Worm (Caenorhabditis elegans) whole organism, mixed stage, embryonic: ENCODE results near the gene F01G10.9.

Experiments used
- M03D4.4 ChIP-seq: sonication (generic microtip); optimal IDR thresholded peaks from 2 replicates; lab custom pipeline; 2017; ENCODE audit warnings: mild to moderate bottlenecking, missing genetic modification characterization, missing compliant biosample characterization
- bed-3 ChIP-seq: fragments of 200-800 bp; sonication (Bioruptor generic); optimal IDR thresholded peaks from 3 replicates; lab custom pipeline; 2018; ENCODE audit warnings: mild to moderate bottlenecking, missing genetic modification characterization, moderate library complexity, missing compliant biosample characterization
- blmp-1 ChIP-seq: fragments of 150-350 bp; optimal IDR thresholded peaks from 2 replicates; lab custom pipeline; 2014; ENCODE audit warnings: missing biosample characterization, missing genetic modification characterization
- ceh-39 ChIP-seq: fragments of 150-350 bp; optimal IDR thresholded peaks from 2 replicates; lab custom pipeline; 2014; ENCODE audit warnings: missing biosample characterization, missing genetic modification characterization
- ceh-83 ChIP-seq: fragments of 200-800 bp; sonication (Bioruptor generic); optimal IDR thresholded peaks from 2 replicates; lab custom pipeline; 2018; ENCODE audit warnings: mild to moderate bottlenecking, missing genetic modification characterization, missing compliant biosample characterization
- drap-1 ChIP-seq: fragments of 200-800 bp; sonication (Bioruptor generic); optimal IDR thresholded peaks from 3 replicates; lab custom pipeline; 2018; ENCODE audit warnings: mild to moderate bottlenecking, missing genetic modification characterization, missing compliant biosample characterization
- elt-1 ChIP-seq: sonication (generic microtip); optimal IDR thresholded peaks from 2 replicates; lab custom pipeline; 2017; ENCODE audit warnings: missing genetic modification characterization, mild to moderate bottlenecking, missing compliant biosample characterization, antibody characterized with exemption, moderate library complexity, borderline replicate concordance; ENCODE audit not compliant: insufficient read depth
- elt-3 ChIP-seq: fragments of 150-350 bp; optimal IDR thresholded peaks from 2 replicates; lab custom pipeline; 2014; ENCODE audit warnings: missing biosample characterization, missing genetic modification characterization
- flh-1 ChIP-seq: fragments of 200-800 bp; sonication (Bioruptor generic); optimal IDR thresholded peaks from 2 replicates; lab custom pipeline; 2018; ENCODE audit warnings: mild to moderate bottlenecking, missing genetic modification characterization, moderate library complexity, missing compliant biosample characterization
- ham-2 ChIP-seq: fragments of 200-800 bp; sonication (Bioruptor generic); optimal IDR thresholded peaks from 2 replicates; lab custom pipeline; 2018; ENCODE audit warnings: mild to moderate bottlenecking, missing genetic modification characterization, missing compliant biosample characterization
- hlh-1 ChIP-seq: fragments of 150-350 bp; optimal IDR thresholded peaks from 2 replicates; lab custom pipeline; 2014; ENCODE audit warnings: missing biosample characterization, missing genetic modification reagents, missing genetic modification characterization
- lin-13 ChIP-seq: fragments of 150-350 bp; optimal IDR thresholded peaks from 2 replicates; lab custom pipeline; 2014; ENCODE audit warnings: missing biosample characterization, missing genetic modification characterization
- lin-32 ChIP-seq: fragments of 200-800 bp; sonication (Bioruptor generic); optimal IDR thresholded peaks from 2 replicates; lab custom pipeline; 2018; ENCODE audit warnings: mild to moderate bottlenecking, missing genetic modification characterization, missing compliant biosample characterization
- mab-5 ChIP-seq: fragments of 150-350 bp; optimal IDR thresholded peaks from 2 replicates; lab custom pipeline; 2014; ENCODE audit warnings: missing biosample characterization, missing genetic modification characterization
- mep-1 ChIP-seq: fragments of 150-350 bp; optimal IDR thresholded peaks from 2 replicates; lab custom pipeline; 2017; ENCODE audit warnings: missing biosample characterization, missing genetic modification reagents, missing genetic modification characterization, inconsistent platforms
- mls-2 ChIP-seq: sonication (generic microtip); optimal IDR thresholded peaks from 2 replicates; lab custom pipeline; 2016; ENCODE audit warnings: mild to moderate bottlenecking, missing genetic modification characterization, moderate library complexity, missing compliant biosample characterization
- nhr-12 ChIP-seq: fragments of 150-350 bp; optimal IDR thresholded peaks from 2 replicates; lab custom pipeline; 2014; ENCODE audit warnings: missing biosample characterization, missing genetic modification characterization
- nhr-2 ChIP-seq: fragments of 150-350 bp; optimal IDR thresholded peaks from 2 replicates; lab custom pipeline; 2014; ENCODE audit warnings: missing biosample characterization, missing genetic modification characterization
- nhr-237 ChIP-seq: fragments of 150-350 bp; optimal IDR thresholded peaks from 2 replicates; lab custom pipeline; 2014; ENCODE audit warnings: missing biosample characterization, missing genetic modification characterization
- nhr-28 ChIP-seq: fragments of 150-350 bp; optimal IDR thresholded peaks from 2 replicates; lab custom pipeline; 2014; ENCODE audit warnings: missing biosample characterization, missing genetic modification characterization
- nhr-76 ChIP-seq: sonication (generic microtip); optimal IDR thresholded peaks from 2 replicates; lab custom pipeline; 2017; ENCODE audit warnings: missing biosample characterization, missing genetic modification characterization
- pha-4 ChIP-seq: fragments of 150-350 bp; optimal IDR thresholded peaks from 2 replicates; lab custom pipeline; 2018; ENCODE audit warnings: missing biosample characterization, missing genetic modification reagents, missing genetic modification characterization
- sem-2 ChIP-seq: fragments of 200-800 bp; sonication (Bioruptor generic); optimal IDR thresholded peaks from 2 replicates; lab custom pipeline; 2018; ENCODE audit warnings: mild to moderate bottlenecking, missing genetic modification characterization, missing compliant biosample characterization
- snpc-4 ChIP-seq: fragments of 150-350 bp; optimal IDR thresholded peaks from 2 replicates; lab custom pipeline; 2014; ENCODE audit warnings: missing biosample characterization, missing genetic modification characterization
- tbx-8 ChIP-seq: fragments of 200-800 bp; sonication (Bioruptor generic); optimal IDR thresholded peaks from 2 replicates; lab custom pipeline; 2018; ENCODE audit warnings: mild to moderate bottlenecking, missing genetic modification characterization, moderate library complexity, missing compliant biosample characterization
- unc-120 ChIP-seq: sonication (generic microtip); optimal IDR thresholded peaks from 2 replicates; lab custom pipeline; 2017; ENCODE audit warnings: missing genetic modification characterization, missing compliant biosample characterization; ENCODE audit not compliant: poor library complexity, severe bottlenecking
- unc-39 ChIP-seq: fragments of 150-350 bp; optimal IDR thresholded peaks from 2 replicates; lab custom pipeline; 2014; ENCODE audit warnings: missing biosample characterization, missing genetic modification characterization
- unc-62 ChIP-seq: fragments of 150-350 bp; optimal IDR thresholded peaks from 2 replicates; lab custom pipeline; 2014; ENCODE audit warnings: missing biosample characterization, missing genetic modification reagents, missing genetic modification characterization
- ztf-11 ChIP-seq: fragments of 150-350 bp; optimal IDR thresholded peaks from 2 replicates; lab custom pipeline; 2014; ENCODE audit warnings: missing biosample characterization, missing genetic modification characterization

F01G10.9 gene

DNA sequence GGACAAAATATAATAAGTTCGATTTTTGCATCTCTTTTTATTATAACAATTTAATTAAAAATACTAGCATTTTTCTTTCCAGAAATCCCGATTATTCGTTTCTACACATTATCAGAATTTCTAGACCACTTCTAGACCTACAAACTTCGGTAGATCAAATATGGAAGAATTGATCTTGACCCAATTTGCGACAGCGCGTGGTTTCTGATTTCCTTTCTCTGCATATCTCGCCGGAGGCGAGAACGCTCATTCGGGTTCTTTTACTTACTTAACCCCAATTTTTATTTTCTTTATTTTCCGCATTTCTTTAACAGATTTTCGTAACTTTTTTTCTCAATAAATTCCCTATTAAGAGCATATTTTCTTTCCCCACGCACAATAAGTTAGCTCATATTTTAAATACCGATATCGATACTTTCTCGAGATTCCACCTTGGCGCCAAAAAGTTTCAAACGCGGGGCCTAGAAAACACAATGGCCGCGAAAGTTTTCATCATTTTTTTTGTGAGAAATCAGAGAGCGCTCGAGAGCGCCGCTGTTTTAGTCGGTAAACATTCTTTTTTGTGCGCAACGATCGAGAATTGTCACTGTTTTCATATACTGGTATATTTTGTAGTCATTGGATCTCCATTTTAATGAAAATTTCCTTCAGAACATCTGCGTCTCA is 16.9 kb downstream of the F01G10.9 start:
- no peak for TF ChIP-seq ztf-11 (tag; lab: Kevin White, UChicago)
- no peak for TF ChIP-seq unc-120 (tag; lab: Kevin White, UChicago)
- no peak for TF ChIP-seq elt-3
- TF ChIP-seq mep-1 (tag; lab: Kevin White, UChicago), result no peak
- no peak for TF ChIP-seq tbx-8
- no peak for TF ChIP-seq nhr-12
- no peak for TF ChIP-seq ceh-83 (GFP tag; lab: Kevin White, UChicago)
- TF ChIP-seq nhr-76 (tag; lab: Kevin White, UChicago), result no peak
- TF ChIP-seq unc-62 (GFP tag; lab: Kevin White, UChicago), result no peak
- TF ChIP-seq unc-39, result no peak
- TF ChIP-seq lin-32 (GFP tag; lab: Kevin White, UChicago), result no peak
- TF ChIP-seq nhr-237, result no peak
- TF ChIP-seq sem-2 (GFP tag; lab: Kevin White, UChicago), result no peak
- no peak for TF ChIP-seq ceh-39
- no peak for TF ChIP-seq nhr-2

DNA sequence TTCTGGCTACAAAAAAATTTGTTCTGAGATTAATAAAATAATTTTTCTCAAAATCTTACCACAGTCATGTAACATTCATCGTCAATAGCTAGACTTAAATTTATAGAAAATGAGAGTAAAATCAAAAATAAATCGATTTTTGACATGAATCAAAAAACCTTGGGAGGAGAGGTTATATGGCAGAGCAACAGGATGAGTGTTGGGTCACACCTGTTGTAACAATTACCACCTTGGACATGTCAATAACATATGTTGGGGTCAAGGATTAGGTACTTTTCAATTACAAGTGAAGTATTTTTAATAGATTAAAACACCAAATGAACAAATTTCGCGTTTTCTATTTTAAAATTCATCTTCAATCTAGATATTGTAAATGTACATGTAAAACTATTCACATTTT is 17.8 kb downstream of the F01G10.9 start, which contains the start of gene lipl-7:
TSS of gene lipl-7 (minus strand) at position 165 of the 400 bp plus-strand sequence.
- TF ChIP-seq hlh-1 (tag; lab: Kevin White, UChicago), result peak; percentile 56
- peak; percentile 93 for TF ChIP-seq nhr-2
- TF ChIP-seq flh-1 (GFP tag; lab: Kevin White, UChicago), result no peak

DNA sequence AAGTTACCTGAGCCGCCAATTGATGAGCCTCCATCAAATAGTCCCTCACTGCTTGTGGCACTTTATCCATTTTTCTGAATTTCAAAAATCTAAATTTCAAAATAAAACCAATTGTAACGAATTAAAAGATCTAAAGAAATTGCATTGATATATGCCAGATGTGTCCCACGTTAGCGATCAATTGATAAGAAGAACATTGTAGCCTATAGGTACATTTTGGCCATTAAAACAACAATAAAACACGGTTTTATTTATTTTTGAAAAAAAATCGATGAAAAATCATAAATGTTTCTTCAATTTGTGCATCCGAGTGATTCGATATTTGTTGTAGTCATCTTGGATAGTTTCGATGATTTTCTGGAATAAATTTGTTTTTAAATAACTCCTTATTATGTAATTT is 20.4 kb downstream of the F01G10.9 start, which contains the start of gene ech-8:
TSS of gene ech-8 (minus strand) at position 132 of the 400 bp plus-strand sequence.
- no peak for TF ChIP-seq M03D4.4
- TF ChIP-seq unc-62 (GFP tag; lab: Kevin White, UChicago), result no peak
- TF ChIP-seq mab-5 (tag; lab: Kevin White, UChicago), result no peak
- no peak for TF ChIP-seq nhr-237
- no peak for TF ChIP-seq lin-13 (tag; lab: Kevin White, UChicago)
- TF ChIP-seq tbx-8, result no peak
- no peak for TF ChIP-seq elt-1 (tag; lab: Kevin White, UChicago)
- no peak for TF ChIP-seq drap-1 (GFP tag; lab: Kevin White, UChicago)
- TF ChIP-seq lin-32 (GFP tag; lab: Kevin White, UChicago), result no peak
- TF ChIP-seq ceh-39, result no peak
- TF ChIP-seq, all 35 proteins: peak for 0

DNA sequence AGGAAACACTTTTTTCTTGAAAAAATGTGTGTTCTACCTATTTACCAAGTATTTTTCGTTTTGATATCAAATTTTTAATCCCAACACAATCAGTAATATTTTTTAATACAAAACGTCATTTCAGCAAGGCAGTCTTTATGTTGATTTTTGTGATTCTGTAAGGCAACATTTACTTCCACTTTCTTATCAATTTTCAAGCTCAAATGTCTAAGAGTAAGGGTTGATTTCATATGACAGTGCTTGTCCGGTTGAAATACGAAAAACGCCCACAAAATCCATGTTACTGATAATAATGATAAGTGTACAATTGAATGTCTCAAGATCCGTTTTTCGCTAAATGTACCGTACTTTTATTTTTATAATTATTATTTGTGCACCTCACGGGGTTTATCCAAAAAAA is 23.4 kb downstream of the F01G10.9 start:
- TF ChIP-seq unc-120 (tag; lab: Kevin White, UChicago), result no peak
- no peak for TF ChIP-seq pha-4
- no peak for TF ChIP-seq snpc-4

DNA sequence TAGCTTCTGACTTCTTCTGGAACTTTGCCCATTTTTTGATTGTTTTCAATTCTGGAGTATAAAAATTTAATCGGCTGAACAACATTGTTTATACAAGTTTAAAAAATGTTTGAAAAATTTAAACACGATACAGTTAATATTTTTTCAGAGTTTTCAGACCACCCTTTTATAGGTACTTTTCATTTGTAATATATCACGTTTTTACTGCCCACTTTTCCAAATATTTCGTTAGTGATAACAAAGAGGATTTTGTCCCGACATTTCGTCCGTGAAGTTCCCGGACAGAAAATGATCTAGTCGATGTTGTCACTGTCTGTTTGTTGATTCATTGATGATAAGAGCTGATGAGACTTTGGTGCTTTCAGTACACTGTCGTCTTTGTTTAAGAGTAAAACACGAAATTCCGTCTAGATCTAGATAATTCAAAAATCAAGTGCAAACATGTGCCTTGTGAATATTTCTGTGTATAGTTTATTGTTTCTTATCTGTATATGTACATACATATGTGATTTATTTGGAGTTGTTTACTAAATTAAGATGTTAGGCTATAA is 24.1 kb downstream of the F01G10.9 start, which contains the start of gene ech-9:
TSS of gene ech-9 (minus strand) at position 51 of the 551 bp plus-strand sequence.
- no peak for TF ChIP-seq ztf-11 (tag; lab: Kevin White, UChicago)
- TF ChIP-seq ham-2 (GFP tag; lab: Kevin White, UChicago), result no peak
- no peak for TF ChIP-seq tbx-8
- TF ChIP-seq nhr-28 (tag; lab: Kevin White, UChicago), result no peak
- no peak for TF ChIP-seq nhr-237
- TF ChIP-seq bed-3, result no peak
- TF ChIP-seq, all 35 proteins: peak for 0

DNA sequence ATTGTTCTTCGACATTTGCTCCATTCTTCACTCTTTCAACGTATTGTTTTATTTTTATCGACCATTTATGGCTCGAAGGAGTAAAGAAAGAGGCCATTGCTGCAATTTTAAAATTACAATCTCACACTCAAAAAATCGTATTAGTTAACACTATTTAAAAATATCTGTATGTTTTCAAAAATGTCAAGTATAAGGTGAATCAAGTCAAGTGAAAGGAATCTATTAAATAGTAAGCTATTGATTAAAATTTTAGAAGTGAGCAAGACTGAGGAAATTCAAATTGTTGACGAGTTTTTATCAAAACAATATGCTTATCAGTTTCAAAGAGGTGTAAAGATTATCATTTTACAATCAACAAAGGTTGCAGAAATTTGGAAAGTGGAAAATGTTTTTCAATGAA is 27.0 kb downstream of the F01G10.9 start, which contains the start of gene F01G10.4:
TSS of gene F01G10.4 (minus strand) at position 101 of the 400 bp plus-strand sequence.
- TF ChIP-seq mls-2, result no peak
- TF ChIP-seq nhr-237, result no peak
- TF ChIP-seq blmp-1 (tag; lab: Kevin White, UChicago), result no peak
- TF ChIP-seq ham-2 (GFP tag; lab: Kevin White, UChicago), result no peak
- no peak for TF ChIP-seq elt-1 (tag; lab: Kevin White, UChicago)
- no peak for TF ChIP-seq M03D4.4
- no peak for TF ChIP-seq lin-32 (GFP tag; lab: Kevin White, UChicago)
- TF ChIP-seq hlh-1 (tag; lab: Kevin White, UChicago), result no peak
- TF ChIP-seq nhr-76 (tag; lab: Kevin White, UChicago), result no peak
- TF ChIP-seq unc-62 (GFP tag; lab: Kevin White, UChicago), result no peak
- TF ChIP-seq flh-1 (GFP tag; lab: Kevin White, UChicago), result no peak
- no peak for TF ChIP-seq pha-4
- TF ChIP-seq, all 35 proteins: peak for 0
